Worm (Caenorhabditis elegans) whole organism, L4 larva: ENCODE results near the gene srh-169.

Experiments used
- Y75B8A.6 ChIP-seq: fragments of 200-800 bp; sonication (Bioruptor generic); IDR thresholded peaks from 2 replicates; pipeline ENCODE4 v1.3.6; 2022; ENCODE audit warnings: missing genetic modification reagents, missing genetic modification characterization, missing compliant biosample characterization
- ceh-44 ChIP-seq: fragments of 200-800 bp; sonication (Bioruptor generic); IDR thresholded peaks from 2 replicates; pipeline ENCODE4 v1.3.6; 2022; ENCODE audit warnings: missing genetic modification reagents, missing genetic modification characterization, missing compliant biosample characterization
- pqm-1 ChIP-seq: sonication (generic microtip); optimal IDR thresholded peaks from 2 replicates; lab custom pipeline; 2017; ENCODE audit warnings: missing biosample characterization, missing genetic modification characterization
- spr-3 ChIP-seq: fragments of 200-800 bp; sonication (Bioruptor generic); optimal IDR thresholded peaks from 2 replicates; lab custom pipeline; 2018; ENCODE audit warnings: mild to moderate bottlenecking, missing genetic modification characterization, missing compliant biosample characterization

- TF ChIP-seq Y75B8A.6 (GFP tag; lab: Robert Waterston, UW) (no peak), ceh-44 (GFP tag; lab: Robert Waterston, UW) (no peak), spr-3 (GFP tag; lab: Kevin White, UChicago) (no peak), pqm-1 (no peak)
Observed at ce11 chrV:4019188-4019587, 28.5 kb upstream of the srh-169 start, which contains the start of gene K09D9.3.
